Fruit fly (Drosophila melanogaster): ENCODE results near the gene CG31142.

CG31142 gene

DNA sequence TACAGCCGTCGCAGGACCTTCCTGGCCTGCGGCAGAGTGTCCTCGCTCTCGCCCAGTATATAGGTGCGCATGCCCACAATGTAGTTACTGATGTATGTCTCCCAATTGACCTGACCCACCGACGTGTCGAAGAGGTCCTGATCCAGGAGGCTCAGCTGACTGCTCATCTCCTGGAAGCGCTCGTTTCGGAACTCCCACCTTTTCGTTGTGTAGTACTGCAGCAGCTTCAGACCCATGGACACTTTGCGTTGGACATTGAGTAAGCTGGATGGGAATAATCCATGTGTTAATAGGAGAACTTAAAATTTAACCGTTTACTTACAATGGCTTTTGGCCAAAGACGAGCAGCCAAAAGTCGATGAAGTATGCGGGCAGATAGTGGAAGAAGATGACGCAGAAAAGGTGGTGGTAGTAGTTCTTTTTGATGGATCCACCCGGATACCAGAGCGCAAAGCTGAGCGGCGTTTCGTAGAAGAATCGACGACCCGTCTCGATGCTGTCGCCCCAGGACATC, 14.9 kb downstream of the CG31142 start:
- TF ChIP-seq CG8319 (GFP tag; optimal IDR thresholded peaks at IDR 0.05), result no peak
- TF ChIP-seq pdm3 (GFP tag; optimal IDR thresholded peaks at IDR 0.05), result no peak
- no peak for TF ChIP-seq CG6163 (GFP tag; IDR thresholded peaks at IDR 0.05)
- no peak for TF ChIP-seq Ets96B (tag; optimal IDR thresholded peaks at IDR 0.05)
- no peak for TF ChIP-seq Ets21C (GFP tag; optimal IDR thresholded peaks at IDR 0.05)
- TF ChIP-seq dac (GFP tag; optimal IDR thresholded peaks at IDR 0.05), result no peak
- no peak for TF ChIP-seq vri (GFP tag; optimal IDR thresholded peaks at IDR 0.05)
- TF ChIP-seq Sox15 (GFP tag; optimal IDR thresholded peaks at IDR 0.05), result no peak
- no peak for TF ChIP-seq lz (GFP tag; optimal IDR thresholded peaks at IDR 0.05)
- TF ChIP-seq Hr39 (GFP tag; optimal IDR thresholded peaks at IDR 0.05), result no peak
- no peak for TF ChIP-seq Met (GFP tag; optimal IDR thresholded peaks at IDR 0.05)
- no peak for TF ChIP-seq Eip75B (GFP tag; optimal IDR thresholded peaks at IDR 0.05)
- no peak for TF ChIP-seq CG16779 (tag; optimal IDR thresholded peaks at IDR 0.05)

DNA sequence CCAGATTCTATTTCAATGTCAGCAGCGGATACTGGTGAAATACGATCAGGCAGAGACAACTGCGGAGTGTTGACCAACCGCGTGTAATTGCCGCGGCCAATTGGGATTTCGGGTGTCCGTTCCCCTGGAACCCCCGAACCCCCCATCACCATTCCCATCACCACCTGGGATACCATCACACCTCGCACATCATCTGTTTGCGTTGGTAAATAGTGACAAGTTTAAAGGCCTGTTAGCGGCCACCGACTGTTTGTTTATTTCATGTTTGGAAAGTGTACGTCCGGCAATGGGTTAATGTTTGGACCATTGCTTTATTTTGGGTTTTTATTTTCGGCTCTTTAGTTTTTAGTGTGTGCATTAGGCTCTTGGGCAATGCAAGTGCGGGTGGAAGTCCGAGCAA, 18.0 kb downstream of the CG31142 start:
- TF ChIP-seq fkh (GFP tag; optimal IDR thresholded peaks at IDR 0.05), result peak; percentile 88
- TF ChIP-seq CG3032 (tag; optimal IDR thresholded peaks at IDR 0.05), result no peak

DNA sequence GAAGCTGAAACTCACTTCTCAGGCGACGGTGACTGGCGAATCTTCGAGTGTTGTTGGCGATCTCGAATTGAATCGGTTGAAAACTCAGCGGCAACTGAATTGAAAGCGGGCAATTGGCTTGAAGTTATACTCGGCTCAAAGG, 19.2 kb downstream of the CG31142 start, which contains the start of gene CG12268:
Gene CG12268, minus strand, starts transcription at position 101 of the 142 bp plus-strand sequence.
- no peak for TF ChIP-seq Smox (GFP tag; optimal IDR thresholded peaks at IDR 0.05)
- no peak for TF ChIP-seq Sox15 (GFP tag; optimal IDR thresholded peaks at IDR 0.05)
- no peak for TF ChIP-seq Hr39 (GFP tag; optimal IDR thresholded peaks at IDR 0.05)
- TF ChIP-seq CG11762 (GFP tag; optimal IDR thresholded peaks at IDR 0.05; ENCODE audit: insufficient read depth), result no peak
- TF ChIP-seq esn (GFP tag; optimal IDR thresholded peaks at IDR 0.05), result no peak
- no peak for TF ChIP-seq eg (GFP tag; IDR thresholded peaks at IDR 0.05)
- no peak for TF ChIP-seq Ets21C (GFP tag; optimal IDR thresholded peaks at IDR 0.05)
- TF ChIP-seq CG6276 (GFP tag; optimal IDR thresholded peaks at IDR 0.05), result no peak
- no peak for TF ChIP-seq net (GFP tag; optimal IDR thresholded peaks at IDR 0.05)
- no peak for TF ChIP-seq CG6163 (GFP tag; IDR thresholded peaks at IDR 0.05)
- no peak for TF ChIP-seq Ets96B (tag; optimal IDR thresholded peaks at IDR 0.05)

DNA sequence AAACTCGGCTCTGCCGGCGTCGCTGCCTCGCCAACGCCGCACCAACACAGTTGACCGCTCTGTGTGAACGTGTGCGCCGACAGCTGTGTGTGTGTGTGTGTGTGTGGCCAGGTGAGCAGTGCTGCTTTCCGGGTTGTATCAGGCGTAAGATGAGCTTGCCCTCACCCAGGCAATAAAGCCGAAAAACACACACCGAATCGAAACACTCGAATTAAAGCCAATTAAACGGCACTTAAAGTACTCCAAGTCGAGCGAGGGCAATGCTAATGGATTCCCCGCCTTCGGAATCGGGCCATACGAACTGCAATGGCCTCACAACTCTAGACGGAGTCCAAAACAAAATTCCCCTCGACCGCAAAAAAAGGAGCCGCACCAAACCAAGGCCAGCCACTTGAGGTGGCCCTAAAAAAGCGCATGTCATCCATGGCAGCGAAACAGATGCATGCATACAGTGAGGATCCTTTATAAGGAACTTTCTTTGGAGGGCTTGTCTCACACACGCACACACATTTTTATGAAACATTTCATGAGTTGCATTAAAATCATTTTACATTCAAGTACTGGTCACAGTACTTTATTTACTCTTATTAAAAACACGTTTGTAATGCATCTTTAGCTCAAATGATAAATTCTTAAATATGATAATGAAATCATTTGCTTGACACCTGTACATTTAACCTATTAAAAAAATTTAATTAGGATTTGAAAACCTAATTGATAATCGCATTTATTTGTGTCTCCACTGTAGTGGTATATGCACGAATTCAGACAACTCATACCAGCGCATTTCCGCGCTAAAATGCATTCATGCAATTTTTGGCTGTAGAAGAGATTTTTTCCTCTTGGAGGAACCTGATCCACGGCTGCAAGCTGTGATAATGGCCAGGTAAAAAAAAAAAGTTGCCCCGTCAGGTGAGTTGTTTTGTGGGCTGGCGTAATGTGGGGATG, 19.7 kb downstream of the CG31142 start:
- peak; percentile 94 for TF ChIP-seq CG31627 (GFP tag; optimal IDR thresholded peaks at IDR 0.05)
- TF ChIP-seq Lpt (GFP tag; optimal IDR thresholded peaks at IDR 0.05), result peak; percentile 83
- peak; percentile 92 for TF ChIP-seq cyc (GFP tag; optimal IDR thresholded peaks at IDR 0.05)
- TF ChIP-seq CG6276 (GFP tag; optimal IDR thresholded peaks at IDR 0.05), result peak; percentile 89
- TF ChIP-seq CG4318 (GFP tag; optimal IDR thresholded peaks at IDR 0.05), result peak; percentile 78
- TF ChIP-seq Sox102F (GFP tag; optimal IDR thresholded peaks at IDR 0.05), result peak; percentile 93
- peak; percentile 94 for TF ChIP-seq CG11902 (GFP tag; optimal IDR thresholded peaks at IDR 0.05)
- TF ChIP-seq CG6808 (GFP tag; optimal IDR thresholded peaks at IDR 0.05), result peak; percentile 98
- peak; percentile 48 for TF ChIP-seq CG11294 (GFP tag; IDR thresholded peaks at IDR 0.05)
- peak; percentile 97 for TF ChIP-seq spab (GFP tag; optimal IDR thresholded peaks at IDR 0.05)
- TF ChIP-seq Eip78C (GFP tag), result peak; percentile 99
- TF ChIP-seq svp (GFP tag), result peak; percentile 99
- peak; percentile 73 for TF ChIP-seq CG1621 (tag; optimal IDR thresholded peaks at IDR 0.05)
- TF ChIP-seq CG3032 (tag; optimal IDR thresholded peaks at IDR 0.05), result peak; percentile 98
- TF ChIP-seq ss (GFP tag; optimal IDR thresholded peaks at IDR 0.05), result peak; percentile 93 to 98
- TF ChIP-seq net (GFP tag; optimal IDR thresholded peaks at IDR 0.05), result peak; percentile 92
- TF ChIP-seq salr (GFP tag; optimal IDR thresholded peaks at IDR 0.05), result peak; percentile 92
- TF ChIP-seq CG8632 (GFP tag; optimal IDR thresholded peaks at IDR 0.05), result peak; percentile 94
- TF ChIP-seq Eip93F (GFP tag; optimal IDR thresholded peaks at IDR 0.05), result peak; percentile 73
- TF ChIP-seq CG34406 (GFP tag; optimal IDR thresholded peaks at IDR 0.05), result peak; percentile 95
- peak; percentile 67 for TF ChIP-seq Blimp-1 (GFP tag; optimal IDR thresholded peaks at IDR 0.05)
- TF ChIP-seq CG32006 (GFP tag; optimal IDR thresholded peaks at IDR 0.05), result peak; percentile 89
- peak; percentile 93 for TF ChIP-seq CG8119 (GFP tag; IDR thresholded peaks at IDR 0.05)
- peak; percentile 96 for TF ChIP-seq Eip75B (GFP tag; optimal IDR thresholded peaks at IDR 0.05)
- peak; percentile 94 for TF ChIP-seq Sox15 (GFP tag; optimal IDR thresholded peaks at IDR 0.05)
- peak; percentile 97 for TF ChIP-seq esn (GFP tag; optimal IDR thresholded peaks at IDR 0.05)
- peak; percentile 96 for TF ChIP-seq Met (GFP tag; optimal IDR thresholded peaks at IDR 0.05)
- peak; percentile 91 for TF ChIP-seq Hr4 (GFP tag; optimal IDR thresholded peaks at IDR 0.05)
- peak; percentile 92 for TF ChIP-seq CG8319 (GFP tag; optimal IDR thresholded peaks at IDR 0.05)
- peak; percentile 96 for TF ChIP-seq topi (GFP tag; optimal IDR thresholded peaks at IDR 0.05)
- peak; percentile 95 for TF ChIP-seq Smox (GFP tag; optimal IDR thresholded peaks at IDR 0.05)
- TF ChIP-seq vri (GFP tag; optimal IDR thresholded peaks at IDR 0.05), result peak; percentile 88

Data from whole organism, prepupa.